Worm (Caenorhabditis elegans): ENCODE results near the gene npp-24.

Gene npp-24

ce11 chrII:5557134-5557533 is 51.5 kb downstream of the npp-24 start:
- TF ChIP-seq unc-62 (GFP tag; optimal IDR thresholded peaks at IDR 0.05), result no peak
